Fruit fly (Drosophila melanogaster) whole organism, embryonic: ENCODE measurements around the gene anchor.

Experiments used
- Asciz ChIP-seq: fragments of 200-800 bp; sonication (Bioruptor generic); optimal IDR thresholded peaks from 2 replicates; lab custom pipeline; 2017; ENCODE audit warnings: missing biosample characterization, mild to moderate bottlenecking, missing genetic modification characterization, missing genetic modification reagents
- CG10274 ChIP-seq: fragments of 200-800 bp; sonication (Bioruptor generic); optimal IDR thresholded peaks from 3 replicates; lab custom pipeline; 2017; ENCODE audit warnings: missing biosample characterization, mild to moderate bottlenecking, missing genetic modification characterization
- CG10565 ChIP-seq: fragments of 200-800 bp; sonication (Bioruptor generic); optimal IDR thresholded peaks from 3 replicates; lab custom pipeline; 2016; ENCODE audit warnings: missing biosample characterization, mild to moderate bottlenecking, missing genetic modification characterization
- CG1602 ChIP-seq: fragments of 200-800 bp; sonication (Bioruptor generic); optimal IDR thresholded peaks from 3 replicates; lab custom pipeline; 2016; ENCODE audit warnings: missing biosample characterization, missing genetic modification characterization
- CG16779 ChIP-seq: fragments of 200-800 bp; sonication (Bioruptor generic); IDR thresholded peaks from 2 replicates; pipeline ENCODE4 v1.3.6; 2022; ENCODE audit warnings: missing biosample characterization, missing genetic modification characterization
- CG17829 ChIP-seq: fragments of 200-800 bp; optimal IDR thresholded peaks from 2 replicates; lab custom pipeline; 2019; ENCODE audit warnings: missing biosample characterization, mild to moderate bottlenecking, missing genetic modification characterization, moderate library complexity
- CG31365 ChIP-seq: fragments of 200-800 bp; sonication (Bioruptor generic); optimal IDR thresholded peaks from 2 replicates; lab custom pipeline; 2018; ENCODE audit warnings: missing biosample characterization, mild to moderate bottlenecking, missing genetic modification characterization
- CG3281 ChIP-seq: fragments of 200-800 bp; sonication (Bioruptor generic); optimal IDR thresholded peaks from 3 replicates; lab custom pipeline; 2017; ENCODE audit warnings: missing biosample characterization, mild to moderate bottlenecking, missing genetic modification characterization
- CG8281 ChIP-seq: fragments of 200-800 bp; sonication (Bioruptor generic); optimal IDR thresholded peaks from 2 replicates; lab custom pipeline; 2018; ENCODE audit warnings: missing biosample characterization, mild to moderate bottlenecking, missing genetic modification characterization, moderate library complexity
- CG8478 ChIP-seq: fragments of >200 bp; optimal IDR thresholded peaks from 2 replicates; lab custom pipeline; 2018
- CG9437 ChIP-seq: fragments of 200-800 bp; sonication (Bioruptor generic); optimal IDR thresholded peaks from 2 replicates; lab custom pipeline; 2018; ENCODE audit warnings: missing biosample characterization, mild to moderate bottlenecking, missing genetic modification characterization
- CG9727 ChIP-seq: fragments of 200-800 bp; sonication (Bioruptor generic); optimal IDR thresholded peaks from 3 replicates; lab custom pipeline; 2017; ENCODE audit warnings: missing biosample characterization, mild to moderate bottlenecking, missing genetic modification characterization
- CG9876 ChIP-seq: fragments of 200-800 bp; sonication (Bioruptor generic); optimal IDR thresholded peaks from 2 replicates; lab custom pipeline; 2016; ENCODE audit warnings: missing biosample characterization, missing genetic modification characterization
- CHES-1-like ChIP-seq: fragments of 200-800 bp; sonication (Bioruptor generic); optimal IDR thresholded peaks from 2 replicates; lab custom pipeline; 2016; ENCODE audit warnings: missing biosample characterization, missing genetic modification characterization
- Dfd ChIP-seq, 2 experiments: fragments of >200 bp; optimal IDR thresholded peaks; 2 replicates each; lab custom pipeline; 2017; ENCODE audit warnings: missing biosample characterization in 2 of 2, missing genetic modification characterization in 2 of 2
- Doc2 ChIP-seq: fragments of 200-800 bp; sonication (Bioruptor generic); IDR thresholded peaks from 2 replicates; pipeline ENCODE4 v1.3.6; 2022; ENCODE audit warnings: missing biosample characterization, missing genetic modification characterization
- E2f2 ChIP-seq: fragments of 200-800 bp; sonication (Bioruptor generic); IDR thresholded peaks from 2 replicates; pipeline ENCODE4 v1.3.6; 2022; ENCODE audit warnings: missing biosample characterization, missing genetic modification characterization
- Fer1 ChIP-seq: fragments of 200-800 bp; sonication (Bioruptor generic); optimal IDR thresholded peaks from 2 replicates; lab custom pipeline; 2017; ENCODE audit warnings: missing biosample characterization, mild to moderate bottlenecking, missing genetic modification characterization
- Fer3 ChIP-seq: fragments of 200-800 bp; sonication (Bioruptor generic); optimal IDR thresholded peaks from 2 replicates; lab custom pipeline; 2018; ENCODE audit warnings: missing biosample characterization, mild to moderate bottlenecking, missing genetic modification characterization, moderate library complexity
- HmgZ ChIP-seq: fragments of 200-800 bp; sonication (Bioruptor generic); optimal IDR thresholded peaks from 2 replicates; lab custom pipeline; 2018; ENCODE audit warnings: missing biosample characterization, mild to moderate bottlenecking, missing genetic modification characterization
- Hmr ChIP-seq: fragments of 200-800 bp; sonication (Bioruptor generic); optimal IDR thresholded peaks from 3 replicates; lab custom pipeline; 2017; ENCODE audit warnings: mild to moderate bottlenecking, missing biosample characterization, missing genetic modification reagents, missing genetic modification characterization
- Hmx ChIP-seq: fragments of 200-800 bp; sonication (Bioruptor generic); optimal IDR thresholded peaks from 2 replicates; lab custom pipeline; 2016; ENCODE audit warnings: missing biosample characterization, missing genetic modification characterization
- Med ChIP-seq: fragments of 200-800 bp; sonication (Bioruptor generic); peaks from one replicate; lab custom pipeline; 2016; ENCODE audit warnings: missing biosample characterization, missing genetic modification characterization, mild to moderate bottlenecking, inconsistent platforms, moderate library complexity
- PHDP ChIP-seq: fragments of 200-800 bp; sonication (Bioruptor generic); optimal IDR thresholded peaks from 3 replicates; lab custom pipeline; 2018; ENCODE audit warnings: missing biosample characterization, mild to moderate bottlenecking, missing genetic modification characterization, moderate library complexity
- Scr ChIP-seq: fragments of 200-800 bp; sonication (Bioruptor generic); IDR thresholded peaks from 2 replicates; pipeline ENCODE4 v1.3.6; 2022; ENCODE audit warnings: missing biosample characterization, missing genetic modification characterization; ENCODE audit not compliant: partially characterized antibody
- Ssrp ChIP-seq: fragments of 200-800 bp; sonication (Bioruptor generic); optimal IDR thresholded peaks from 2 replicates; lab custom pipeline; 2018; ENCODE audit warnings: missing biosample characterization, mild to moderate bottlenecking, missing genetic modification characterization, moderate library complexity
- abd-A ChIP-seq: fragments of 200-800 bp; sonication (Bioruptor generic); optimal IDR thresholded peaks from 3 replicates; lab custom pipeline; 2019; ENCODE audit warnings: missing biosample characterization, mild to moderate bottlenecking, missing genetic modification characterization, moderate library complexity
- bcd ChIP-seq: fragments of 200-800 bp; sonication (Bioruptor generic); optimal IDR thresholded peaks from 2 replicates; lab custom pipeline; 2017; ENCODE audit warnings: missing biosample characterization, mild to moderate bottlenecking, missing genetic modification characterization
- bsh ChIP-seq, 2 experiments: fragments of 200-800 bp; sonication (Bioruptor generic); optimal IDR thresholded peaks; 2 replicates each; lab custom pipeline; 2017 to 2018; ENCODE audit warnings: mild to moderate bottlenecking in 2 of 2, missing biosample characterization in 2 of 2, missing genetic modification characterization in 2 of 2, moderate library complexity in 1 of 2
- cad ChIP-seq: fragments of >200 bp; optimal IDR thresholded peaks from 2 replicates; lab custom pipeline; 2017; ENCODE audit warnings: missing biosample characterization, missing genetic modification characterization
- ci ChIP-seq: fragments of 200-800 bp; sonication (Bioruptor generic); IDR thresholded peaks from 3 replicates; pipeline ENCODE4 v1.3.6; 2022; ENCODE audit warnings: missing biosample characterization, missing genetic modification characterization
- crol ChIP-seq: fragments of 200-800 bp; sonication (Bioruptor generic); IDR thresholded peaks from 2 replicates; pipeline ENCODE4 v1.3.6; 2022; ENCODE audit warnings: missing biosample characterization, missing genetic modification characterization
- dimm ChIP-seq: fragments of 200-800 bp; sonication (Bioruptor generic); IDR thresholded peaks from 2 replicates; pipeline ENCODE4 v1.3.6; 2022; ENCODE audit warnings: missing biosample characterization, missing genetic modification characterization
- disco-r ChIP-seq: fragments of 200-800 bp; sonication (Bioruptor generic); optimal IDR thresholded peaks from 2 replicates; lab custom pipeline; 2016; ENCODE audit warnings: missing biosample characterization, missing genetic modification characterization
- fd64A ChIP-seq: fragments of 200-800 bp; sonication (Bioruptor generic); optimal IDR thresholded peaks from 3 replicates; lab custom pipeline; 2018; ENCODE audit warnings: missing biosample characterization, mild to moderate bottlenecking, missing genetic modification characterization
- ftz-f1 ChIP-seq: fragments of 200-800 bp; sonication (Bioruptor generic); optimal IDR thresholded peaks from 2 replicates; lab custom pipeline; 2016; ENCODE audit warnings: missing biosample characterization, missing genetic modification characterization
- gsb ChIP-seq: fragments of 200-800 bp; sonication (Bioruptor generic); IDR thresholded peaks from 2 replicates; pipeline ENCODE4 v1.3.6; 2022; ENCODE audit warnings: missing biosample characterization, missing genetic modification characterization
- gsb-n ChIP-seq: fragments of 200-800 bp; sonication (Bioruptor generic); optimal IDR thresholded peaks from 3 replicates; lab custom pipeline; 2018; ENCODE audit warnings: missing biosample characterization, mild to moderate bottlenecking, missing genetic modification characterization
- gt ChIP-seq: fragments of 200-800 bp; sonication (Bioruptor generic); IDR thresholded peaks from 2 replicates; pipeline ENCODE4 v1.3.6; 2022; ENCODE audit warnings: missing biosample characterization, missing genetic modification characterization
- her ChIP-seq: fragments of 200-800 bp; sonication (Bioruptor generic); optimal IDR thresholded peaks from 2 replicates; lab custom pipeline; 2016; ENCODE audit warnings: missing biosample characterization, missing genetic modification characterization
- jing ChIP-seq: fragments of 200-800 bp; sonication (Bioruptor generic); optimal IDR thresholded peaks from 2 replicates; lab custom pipeline; 2018; ENCODE audit warnings: missing biosample characterization, mild to moderate bottlenecking, missing genetic modification characterization
- kni ChIP-seq: fragments of 200-800 bp; sonication (Bioruptor generic); optimal IDR thresholded peaks from 3 replicates; lab custom pipeline; 2017; ENCODE audit warnings: mild to moderate bottlenecking, missing biosample characterization, missing genetic modification reagents, missing genetic modification characterization
- lbe ChIP-seq: fragments of 200-800 bp; sonication (Bioruptor generic); optimal IDR thresholded peaks from 2 replicates; lab custom pipeline; 2016; ENCODE audit warnings: missing biosample characterization, mild to moderate bottlenecking, missing genetic modification characterization
- mirr ChIP-seq: fragments of 200-800 bp; sonication (Bioruptor generic); optimal IDR thresholded peaks from 3 replicates; lab custom pipeline; 2018; ENCODE audit warnings: missing biosample characterization, mild to moderate bottlenecking, missing genetic modification characterization
- nau ChIP-seq: fragments of 200-800 bp; sonication (Bioruptor generic); optimal IDR thresholded peaks from 3 replicates; lab custom pipeline; 2017; ENCODE audit warnings: missing biosample characterization, mild to moderate bottlenecking, missing genetic modification characterization, missing genetic modification reagents
- onecut ChIP-seq: fragments of 200-800 bp; sonication (Bioruptor generic); IDR thresholded peaks from 2 replicates; pipeline ENCODE4 v1.3.6; 2022; ENCODE audit warnings: missing biosample characterization, missing genetic modification characterization
- otp ChIP-seq: fragments of 200-800 bp; sonication (Bioruptor generic); IDR thresholded peaks from 3 replicates; pipeline ENCODE4, ENCODE4 v1.3.6; 2022; ENCODE audit warnings: missing biosample characterization, missing genetic modification characterization
- tup ChIP-seq: fragments of 200-800 bp; sonication (Bioruptor generic); optimal IDR thresholded peaks from 2 replicates; lab custom pipeline; 2016; ENCODE audit warnings: missing biosample characterization, mild to moderate bottlenecking, missing genetic modification characterization, moderate library complexity
- vnd ChIP-seq: fragments of 200-800 bp; sonication (Bioruptor generic); IDR thresholded peaks from 3 replicates; pipeline ENCODE4 v1.3.6; 2022; ENCODE audit warnings: missing biosample characterization, missing genetic modification characterization; ENCODE audit not compliant: partially characterized antibody

The anchor gene

dm6 chr3L:17573823-17574222 is 47.8 kb upstream of the anchor start (continued):
- TF ChIP-seq Med (GFP tag; lab: Kevin White, UChicago) (peak; percentile 73), otp (no peak), lbe (GFP tag; lab: Kevin White, UChicago) (no peak), CG31365 (tag; lab: Kevin White, UChicago) (no peak), CG9727 (GFP tag; lab: Kevin White, UChicago) (no peak), Hmx (GFP tag; lab: Kevin White, UChicago) (no peak), Fer1 (peak; percentile 22), crol (GFP tag; lab: Robert Waterston, UW) (peak; percentile 52; the same call in 1 of the 2 replicates), Ssrp (tag; lab: Kevin White, UChicago) (no peak), Hmr (no peak), gsb-n (tag; lab: Kevin White, UChicago) (no peak), gt (no peak), nau (GFP tag; lab: Kevin White, UChicago) (no peak), CG16779 (no peak), ci (GFP tag; lab: Robert Waterston, UW) (peak; percentile 44; the same call in 1 of the 3 replicates), E2f2 (GFP tag; lab: Robert Waterston, UW) (no peak), CHES-1-like (GFP tag; lab: Kevin White, UChicago) (no peak), CG10565 (GFP tag; lab: Kevin White, UChicago) (no peak)

- peak; percentile 12; the same call in 1 of the 2 replicates for TF ChIP-seq Scr (GFP tag; lab: Robert Waterston, UW)
- TF ChIP-seq dimm (GFP tag; lab: Robert Waterston, UW): no peak
- no peak for TF ChIP-seq gsb
- no peak for TF ChIP-seq cad (GFP tag; lab: Kevin White, UChicago)
- TF ChIP-seq Fer3 (tag; lab: Kevin White, UChicago): no peak
- TF ChIP-seq onecut (GFP tag; lab: Robert Waterston, UW): peak; percentile 68
- TF ChIP-seq her (GFP tag; lab: Kevin White, UChicago): peak; percentile 18
- TF ChIP-seq CG8281: peak; percentile 49
- no peak for TF ChIP-seq bcd (GFP tag; lab: Kevin White, UChicago)
- no peak for TF ChIP-seq disco-r (GFP tag; lab: Kevin White, UChicago)
- peak; percentile 95 for TF ChIP-seq CG8478 (lab: Kevin White, UChicago)
- no peak for TF ChIP-seq Doc2
- TF ChIP-seq ftz-f1 (GFP tag; lab: Kevin White, UChicago): peak; percentile 71
- TF ChIP-seq CG9437: peak; percentile 4
- no peak for TF ChIP-seq bsh (GFP tag; optimal IDR thresholded peaks at IDR 0.05; lab: Kevin White, UChicago)
- TF ChIP-seq vnd (GFP tag; lab: Robert Waterston, UW): no peak
- TF ChIP-seq CG17829 (tag; lab: Kevin White, UChicago): no peak
- TF ChIP-seq abd-A: no peak
- TF ChIP-seq tup: no peak
- no peak for TF ChIP-seq CG1602 (GFP tag; lab: Kevin White, UChicago)
- peak; percentile 41 for TF ChIP-seq kni (GFP tag; lab: Kevin White, UChicago)
- TF ChIP-seq jing (GFP tag; lab: Kevin White, UChicago): no peak
- peak; percentile 64; the same call in 1 of the 2 replicates for TF ChIP-seq crol (GFP tag; lab: Robert Waterston, UW)
- no peak for TF ChIP-seq CG9876 (GFP tag; lab: Kevin White, UChicago)
- TF ChIP-seq fd64A: no peak
- no peak for TF ChIP-seq Dfd (GFP tag; optimal IDR thresholded peaks at IDR 0.05; lab: Kevin White, UChicago)
- peak; percentile 19 for TF ChIP-seq Asciz
- TF ChIP-seq HmgZ: no peak
- TF ChIP-seq PHDP (tag; lab: Kevin White, UChicago): no peak
- TF ChIP-seq CG3281: no peak
- TF ChIP-seq CG10274 (GFP tag; lab: Kevin White, UChicago): no peak
- TF ChIP-seq mirr (GFP tag; lab: Kevin White, UChicago): no peak
Measured at dm6 chr3L:17576093-17576885, 45.3 kb upstream of the anchor start.
